Fruit fly (Drosophila melanogaster): ENCODE measurements around the gene tomb.

Gene tomb

DNA sequence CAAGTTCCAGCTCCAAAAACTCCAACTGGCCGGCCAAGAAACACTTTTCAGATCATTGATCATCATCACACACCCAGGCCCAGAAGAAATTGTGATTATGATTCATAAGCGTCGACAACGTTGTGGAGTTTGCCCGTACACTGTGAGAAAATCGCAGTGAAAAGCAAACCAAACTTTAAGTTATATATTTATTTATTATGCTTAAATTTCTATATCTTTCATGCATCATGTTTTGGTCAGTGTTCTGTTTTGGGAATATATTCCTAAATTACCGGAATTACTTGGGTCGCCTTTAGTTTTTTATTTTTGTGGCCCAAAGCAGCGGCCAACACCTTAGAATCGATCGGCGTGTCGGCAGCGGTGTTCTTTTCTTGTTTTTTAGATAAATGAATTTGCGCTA lies 31.4 kb downstream of the tomb start (continued):
- TF ChIP-seq achi (GFP tag; optimal IDR thresholded peaks at IDR 0.05) (no peak), Ets96B (tag; optimal IDR thresholded peaks at IDR 0.05) (no peak), Eip93F (GFP tag; optimal IDR thresholded peaks at IDR 0.05) (no peak), Sox15 (GFP tag; optimal IDR thresholded peaks at IDR 0.05) (no peak), Hr39 (GFP tag; optimal IDR thresholded peaks at IDR 0.05) (no peak), CG11294 (GFP tag; IDR thresholded peaks at IDR 0.05) (no peak), fd59A (GFP tag; optimal IDR thresholded peaks at IDR 0.05) (no peak), eg (GFP tag; IDR thresholded peaks at IDR 0.05) (no peak), Sox102F (GFP tag; optimal IDR thresholded peaks at IDR 0.05) (peak; percentile 44), vri (GFP tag; optimal IDR thresholded peaks at IDR 0.05) (peak; percentile 34), CG7368 (GFP tag; optimal IDR thresholded peaks at IDR 0.05) (no peak), CG3919 (GFP tag; optimal IDR thresholded peaks at IDR 0.05) (no peak)

DNA sequence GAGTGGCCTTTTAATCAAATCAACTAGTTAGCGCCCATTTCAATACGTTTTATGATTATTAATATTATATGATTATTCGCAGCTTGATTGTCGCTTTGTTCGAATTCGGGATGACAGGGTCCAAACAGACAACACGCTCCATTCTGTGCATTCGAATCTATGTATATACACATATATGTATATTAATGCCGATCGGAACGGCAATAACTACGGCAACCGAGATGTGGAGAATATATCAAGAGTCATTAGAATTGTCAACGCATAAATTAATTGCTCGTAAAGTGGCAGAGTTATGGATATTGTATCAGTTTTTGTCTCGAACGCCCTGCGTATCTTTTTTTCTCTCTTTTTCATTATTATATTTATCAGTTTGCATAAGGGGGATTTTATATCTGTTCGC lies 33.7 kb downstream of the tomb start:
- TF ChIP-seq Hr4 (GFP tag; optimal IDR thresholded peaks at IDR 0.05) (no peak), Eip75B (GFP tag; optimal IDR thresholded peaks at IDR 0.05) (no peak), dsx (GFP tag; optimal IDR thresholded peaks at IDR 0.05; ENCODE audit: poor library complexity, severe bottlenecking) (no peak), esn (GFP tag; optimal IDR thresholded peaks at IDR 0.05) (no peak), pdm3 (GFP tag; optimal IDR thresholded peaks at IDR 0.05) (no peak), Gug (GFP tag; IDR thresholded peaks at IDR 0.05) (no peak), Sox102F (GFP tag; optimal IDR thresholded peaks at IDR 0.05) (no peak), dac (GFP tag; optimal IDR thresholded peaks at IDR 0.05) (no peak)

DNA sequence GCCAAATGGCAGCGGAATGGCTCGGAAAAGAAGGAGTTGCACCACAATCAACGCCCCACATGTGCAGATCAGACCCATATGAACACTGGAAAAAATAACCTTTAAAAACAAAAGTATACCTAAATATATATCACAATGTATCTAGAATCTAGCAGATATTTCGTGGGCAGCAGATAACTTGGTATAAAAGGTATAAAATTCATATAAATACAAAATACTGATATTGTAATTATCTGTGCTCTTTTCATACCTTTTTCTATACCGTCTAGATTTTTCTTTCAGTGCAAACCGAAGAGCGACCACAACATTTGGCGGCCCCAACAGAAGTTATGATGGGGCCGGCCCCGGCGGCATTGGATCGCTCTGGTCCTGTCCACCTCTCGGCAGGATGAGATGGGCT lies 35.2 kb downstream of the tomb start:
- TF ChIP-seq Sox14 (GFP tag; optimal IDR thresholded peaks at IDR 0.05) (peak; percentile 52), topi (GFP tag; optimal IDR thresholded peaks at IDR 0.05) (peak; percentile 67), Smox (GFP tag; optimal IDR thresholded peaks at IDR 0.05) (peak; percentile 75), CG6808 (GFP tag; optimal IDR thresholded peaks at IDR 0.05) (peak; percentile 70), CG10669 (GFP tag; optimal IDR thresholded peaks at IDR 0.05) (peak; percentile 46), CG16779 (tag; optimal IDR thresholded peaks at IDR 0.05) (peak; percentile 12), Met (GFP tag; optimal IDR thresholded peaks at IDR 0.05) (peak; percentile 82), dac (GFP tag; optimal IDR thresholded peaks at IDR 0.05) (no peak), CG8632 (GFP tag; optimal IDR thresholded peaks at IDR 0.05) (peak; percentile 56), Sox15 (GFP tag; optimal IDR thresholded peaks at IDR 0.05) (peak; percentile 14), CG7368 (GFP tag; optimal IDR thresholded peaks at IDR 0.05) (peak; percentile 10), CG11902 (GFP tag; optimal IDR thresholded peaks at IDR 0.05) (no peak), Eip78C (GFP tag) (peak; percentile 87), Gug (GFP tag; IDR thresholded peaks at IDR 0.05) (no peak), CG1621 (tag; optimal IDR thresholded peaks at IDR 0.05) (peak; percentile 39), CG32006 (GFP tag; optimal IDR thresholded peaks at IDR 0.05) (peak; percentile 53), vri (GFP tag; optimal IDR thresholded peaks at IDR 0.05) (peak; percentile 70), CG3032 (tag; optimal IDR thresholded peaks at IDR 0.05) (peak; percentile 69), Lpt (GFP tag; optimal IDR thresholded peaks at IDR 0.05) (no peak), Sox102F (GFP tag; optimal IDR thresholded peaks at IDR 0.05) (peak; percentile 68), svp (GFP tag) (peak; percentile 87), CG6792 (GFP tag; optimal IDR thresholded peaks at IDR 0.05) (peak; percentile 57), fkh (GFP tag; optimal IDR thresholded peaks at IDR 0.05) (no peak), CG9139 (GFP tag; optimal IDR thresholded peaks at IDR 0.05) (peak; percentile 43), Eip93F (GFP tag; optimal IDR thresholded peaks at IDR 0.05) (peak; percentile 35), CG34406 (GFP tag; optimal IDR thresholded peaks at IDR 0.05) (peak; percentile 65), Hr4 (GFP tag; optimal IDR thresholded peaks at IDR 0.05) (peak; percentile 24), Hr39 (GFP tag; optimal IDR thresholded peaks at IDR 0.05) (peak; percentile 41), dsx (GFP tag; optimal IDR thresholded peaks at IDR 0.05; ENCODE audit: poor library complexity, severe bottlenecking) (peak; percentile 63), Ets96B (tag; optimal IDR thresholded peaks at IDR 0.05) (peak; percentile 75), Hr38 (GFP tag; optimal IDR thresholded peaks at IDR 0.05) (no peak), pdm3 (GFP tag; optimal IDR thresholded peaks at IDR 0.05) (peak; percentile 54), lz (GFP tag; optimal IDR thresholded peaks at IDR 0.05) (peak; percentile 76), salr (GFP tag; optimal IDR thresholded peaks at IDR 0.05) (peak in 1 of 2 experiments; percentile 33), acj6 (GFP tag; optimal IDR thresholded peaks at IDR 0.05) (peak; percentile 58), eg (GFP tag; IDR thresholded peaks at IDR 0.05) (no peak), ss (GFP tag; optimal IDR thresholded peaks at IDR 0.05) (peak; percentile 44 to 50), CG11294 (GFP tag; IDR thresholded peaks at IDR 0.05) (no peak), CG10631 (GFP tag; optimal IDR thresholded peaks at IDR 0.05) (peak; percentile 57), CG8119 (GFP tag; IDR thresholded peaks at IDR 0.05) (0 out of 3 replicates have a peak, but pooled peaks have one; percentile 28), CG6854 (GFP tag; optimal IDR thresholded peaks at IDR 0.05) (peak; percentile 47), CG3919 (GFP tag; optimal IDR thresholded peaks at IDR 0.05) (peak; percentile 68)

Data from whole organism, prepupa.